Worm (Caenorhabditis elegans): Measurements from ENCODE around the gene W09H1.3.

DNA sequence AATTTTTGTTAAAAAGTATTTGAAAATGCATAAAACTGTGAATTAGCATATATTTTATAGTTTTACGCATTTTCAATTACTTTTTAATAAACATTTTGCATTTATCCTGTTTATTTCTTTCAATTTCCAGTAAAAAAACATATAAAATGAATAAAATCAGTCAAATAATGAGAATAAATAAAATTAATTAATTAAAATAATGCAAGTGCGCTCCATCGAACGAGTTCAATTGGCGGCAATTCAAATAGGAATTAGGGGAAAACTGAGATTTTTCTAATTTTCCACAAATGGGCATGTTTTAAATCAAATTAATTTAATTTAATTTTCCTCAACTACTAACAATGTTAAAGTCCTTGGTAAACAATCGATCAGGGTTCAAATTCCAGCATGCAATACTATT lies 28.2 kb upstream of the W09H1.3 start:
- TF ChIP-seq blmp-1 (tag; optimal IDR thresholded peaks at IDR 0.05) (no peak), egl-27 (tag; optimal IDR thresholded peaks at IDR 0.05) (no peak), nhr-77 (tag; optimal IDR thresholded peaks at IDR 0.05) (no peak)
